Worm (Caenorhabditis elegans): ENCODE data around the gene tbx-36.

Gene tbx-36

DNA sequence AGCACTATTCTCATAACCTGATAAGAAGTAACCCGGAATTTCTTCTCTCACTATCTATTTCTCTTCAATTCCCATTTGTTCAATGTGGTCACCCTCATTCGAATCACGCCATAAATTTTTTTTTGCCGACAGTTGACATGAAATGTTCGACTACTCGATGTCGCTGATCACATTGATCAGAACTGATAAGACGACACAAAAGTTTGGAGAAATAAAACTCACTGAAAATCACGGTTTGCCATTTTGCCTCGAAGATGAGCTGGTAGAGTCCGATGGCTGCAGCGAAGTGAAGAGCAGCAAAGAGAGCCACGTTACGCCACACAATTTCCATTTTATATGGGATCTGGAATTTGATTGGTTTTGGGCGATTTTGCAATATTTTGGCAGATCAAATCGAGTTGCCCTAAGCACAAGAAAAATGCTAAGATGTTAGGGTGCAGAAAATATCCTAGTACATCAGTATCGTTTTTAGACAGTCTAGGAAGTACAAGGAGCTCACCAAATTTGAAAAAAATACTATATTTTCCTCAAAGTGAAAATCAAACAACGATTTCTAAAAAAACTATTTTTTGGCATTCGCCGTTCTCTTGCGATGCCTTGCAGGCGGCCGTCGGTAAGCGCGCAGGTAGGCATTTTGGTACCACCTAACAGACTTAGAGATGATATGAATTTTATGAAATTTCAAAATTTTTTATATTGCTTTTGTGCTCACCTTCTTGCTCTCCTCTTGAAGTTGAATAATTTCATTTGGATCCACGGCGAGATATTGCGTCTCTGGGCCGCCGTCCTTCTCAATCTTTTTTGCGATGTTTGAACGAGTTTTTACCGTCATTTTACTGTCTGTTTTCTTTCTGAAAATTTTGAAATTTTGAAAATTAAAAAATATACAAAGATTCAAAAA lies 35.3 kb upstream of the tbx-36 start, which contains the start of gene fat-6 (continued):
- no peak for TF ChIP-seq grh-1 (GFP tag; IDR thresholded peaks at IDR 0.05)
- TF ChIP-seq unc-62 (GFP tag; optimal IDR thresholded peaks at IDR 0.05): no peak
- TF ChIP-seq fkh-8 (tag; optimal IDR thresholded peaks at IDR 0.05): no peak
- TF ChIP-seq aha-1 (tag; optimal IDR thresholded peaks at IDR 0.05): no peak
- no peak for TF ChIP-seq nhr-11 (tag; optimal IDR thresholded peaks at IDR 0.05)
- no peak for TF ChIP-seq nhr-77 (tag; optimal IDR thresholded peaks at IDR 0.05)
- TF ChIP-seq ceh-90 (tag; optimal IDR thresholded peaks at IDR 0.05): no peak
- TF ChIP-seq irx-1 (tag; optimal IDR thresholded peaks at IDR 0.05): no peak
- no peak for TF ChIP-seq fkh-10 (GFP tag; optimal IDR thresholded peaks at IDR 0.05)
- no peak for TF ChIP-seq dsc-1 (tag; optimal IDR thresholded peaks at IDR 0.05)
- no peak for TF ChIP-seq alr-1 (tag; optimal IDR thresholded peaks at IDR 0.05; ENCODE audit: borderline replicate concordance)
- no peak for TF ChIP-seq nhr-28 (tag; optimal IDR thresholded peaks at IDR 0.05)
- TF ChIP-seq ceh-8 (GFP tag; optimal IDR thresholded peaks at IDR 0.05): no peak
- TF ChIP-seq mep-1 (tag; optimal IDR thresholded peaks at IDR 0.05): peak; percentile 31
- TF ChIP-seq nhr-12 (tag; optimal IDR thresholded peaks at IDR 0.05): no peak
- no peak for TF ChIP-seq lin-15B (tag; optimal IDR thresholded peaks at IDR 0.05)
- TF ChIP-seq lsy-2 (tag; optimal IDR thresholded peaks at IDR 0.05): no peak
- TF ChIP-seq snpc-4 (tag; optimal IDR thresholded peaks at IDR 0.05): no peak
- TF ChIP-seq lin-14 (GFP tag; optimal IDR thresholded peaks at IDR 0.05): peak; percentile 58
- TF ChIP-seq mdl-1 (tag; optimal IDR thresholded peaks at IDR 0.05): peak in 1 of 2 experiments; percentile 21
- TF ChIP-seq xbp-1 (tag; optimal IDR thresholded peaks at IDR 0.05): no peak
- no peak for TF ChIP-seq ztf-4 (tag; optimal IDR thresholded peaks at IDR 0.05)
- TF ChIP-seq lin-39 (tag; optimal IDR thresholded peaks at IDR 0.05): no peak
- no peak for TF ChIP-seq rnt-1 (tag; optimal IDR thresholded peaks at IDR 0.05)
- TF ChIP-seq zip-4 (GFP tag; optimal IDR thresholded peaks at IDR 0.05): no peak
- no peak for TF ChIP-seq nhr-19 (GFP tag; conservative IDR thresholded peaks at IDR 0.05)
- TF ChIP-seq mab-9 (GFP tag; IDR thresholded peaks at IDR 0.05): no peak
- peak; percentile 31 for TF ChIP-seq nhr-71 (tag; optimal IDR thresholded peaks at IDR 0.05)
- TF ChIP-seq nhr-84 (tag; optimal IDR thresholded peaks at IDR 0.05): no peak
- no peak for TF ChIP-seq swsn-7 (tag; optimal IDR thresholded peaks at IDR 0.05)
- TF ChIP-seq pqm-1 (tag; optimal IDR thresholded peaks at IDR 0.05): no peak
- peak; percentile 80 for TF ChIP-seq nhr-85 (tag)
- TF ChIP-seq lin-13 (GFP tag; optimal IDR thresholded peaks at IDR 0.05): no peak
- TF ChIP-seq ztf-11 (tag; optimal IDR thresholded peaks at IDR 0.05): no peak
- no peak for TF ChIP-seq isw-1 (GFP tag; IDR thresholded peaks at IDR 0.05)
- peak; percentile 23 for TF ChIP-seq blmp-1 (tag; optimal IDR thresholded peaks at IDR 0.05)
- no peak for TF ChIP-seq C16A3.4 (tag; optimal IDR thresholded peaks at IDR 0.05)
- no peak for TF ChIP-seq unc-98 (GFP tag; IDR thresholded peaks at IDR 0.05)

DNA sequence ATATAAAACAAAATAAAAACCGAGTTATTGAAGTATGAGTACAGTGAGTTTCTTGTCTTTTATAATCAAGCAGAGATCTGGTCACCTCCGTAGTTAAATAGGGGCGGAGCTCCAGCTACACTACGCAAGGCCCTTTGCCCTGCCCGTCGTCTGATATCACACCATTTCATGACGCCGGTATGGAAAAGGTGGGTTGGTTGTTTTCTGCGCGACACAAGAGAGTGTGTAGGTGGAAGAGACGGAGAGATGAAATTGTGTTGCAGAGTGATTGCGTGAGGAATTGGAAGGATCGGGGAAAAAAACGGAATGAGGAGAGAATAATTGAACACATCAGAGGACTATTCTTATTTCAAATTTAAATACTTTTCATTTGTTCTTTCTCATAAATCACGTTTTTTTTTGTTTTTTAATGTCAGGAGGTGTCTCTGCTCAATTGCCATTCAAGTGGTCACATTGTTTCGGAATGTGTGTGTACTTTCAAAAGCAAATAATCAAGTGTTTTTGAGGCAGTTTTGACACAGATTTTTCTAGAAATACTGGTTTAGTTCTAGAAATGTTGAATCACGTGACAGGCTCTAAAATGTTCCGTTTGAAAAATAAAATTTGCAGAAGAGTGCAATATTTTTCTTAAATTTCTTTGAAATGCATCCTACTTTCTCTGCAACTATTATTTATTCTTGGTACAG lies 34.5 kb upstream of the tbx-36 start, which contains the start of gene ZK822.9:
ZK822.9 (plus strand) TSS at position 180 of the 686 bp plus-strand sequence.
- TF ChIP-seq lin-35 (GFP tag; optimal IDR thresholded peaks at IDR 0.05): peak in 1 of 2 experiments; percentile 50
- TF ChIP-seq jun-1 (tag; optimal IDR thresholded peaks at IDR 0.05): no peak
- no peak for TF ChIP-seq pqm-1 (tag; optimal IDR thresholded peaks at IDR 0.05)
- TF ChIP-seq nhr-19 (GFP tag; conservative IDR thresholded peaks at IDR 0.05): no peak; the same call in 1 of the 2 replicates
- TF ChIP-seq swsn-7 (tag; optimal IDR thresholded peaks at IDR 0.05): no peak
- TF ChIP-seq hpl-2 (GFP tag; optimal IDR thresholded peaks at IDR 0.05): no peak
- TF ChIP-seq pax-3 (tag; optimal IDR thresholded peaks at IDR 0.05): no peak
- peak; percentile 38 for TF ChIP-seq nhr-20 (tag; optimal IDR thresholded peaks at IDR 0.05)
- peak; percentile 14 for TF ChIP-seq mep-1 (tag; optimal IDR thresholded peaks at IDR 0.05)
- no peak for TF ChIP-seq nhr-84 (tag; optimal IDR thresholded peaks at IDR 0.05)
- peak; percentile 75 for TF ChIP-seq nhr-85 (tag)
- peak; percentile 38 for TF ChIP-seq snu-23 (GFP tag; optimal IDR thresholded peaks at IDR 0.05)
- TF ChIP-seq isw-1 (GFP tag; IDR thresholded peaks at IDR 0.05): no peak
- peak; percentile 48 for TF ChIP-seq elt-2 (tag; optimal IDR thresholded peaks at IDR 0.05)
- no peak for TF ChIP-seq nhr-77 (tag; optimal IDR thresholded peaks at IDR 0.05)
- peak; percentile 32 for TF ChIP-seq nhr-71 (tag; optimal IDR thresholded peaks at IDR 0.05)
- TF ChIP-seq lin-14 (GFP tag; optimal IDR thresholded peaks at IDR 0.05): peak; percentile 6
- no peak for TF ChIP-seq ama-1 (optimal IDR thresholded peaks at IDR 0.05)
- TF ChIP-seq tlp-1 (tag; optimal IDR thresholded peaks at IDR 0.05): no peak
- no peak for TF ChIP-seq C34B4.2 (tag; optimal IDR thresholded peaks at IDR 0.05)
- no peak for TF ChIP-seq C16A3.4 (tag; optimal IDR thresholded peaks at IDR 0.05)
- no peak for TF ChIP-seq ceh-88 (GFP tag; IDR thresholded peaks at IDR 0.05)
- no peak for TF ChIP-seq sptf-1 (tag; optimal IDR thresholded peaks at IDR 0.05)

Data from whole organism, L1 larva.